Comparison of ENCODE assay signal across 4 worm cellular contexts in the genomic region with DNA sequence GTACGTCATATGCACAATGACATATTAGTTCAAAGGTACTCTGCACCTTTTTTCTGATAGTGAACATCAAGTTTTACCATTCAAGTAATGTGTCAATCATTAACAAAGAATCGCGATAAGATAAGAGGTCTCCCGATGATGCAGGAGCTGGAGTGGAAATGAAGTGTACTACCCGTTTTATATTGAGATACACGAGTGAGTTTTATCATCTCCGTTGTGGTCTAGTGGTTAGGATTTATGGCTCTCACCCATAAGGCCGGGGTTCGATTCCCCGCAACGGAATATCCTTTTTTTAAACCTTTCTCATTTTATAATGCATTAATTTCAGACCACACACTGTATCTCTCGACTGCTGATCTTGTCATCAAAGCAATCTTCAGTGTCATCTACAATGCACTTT.
TF ChIP-seq lines count a peak whose summit lies in the region.

No protein-coding gene starts in this region.

TF ChIP-seq in whole organism, L2 larva, 48 proteins besides CTCF, POLR2A, EP300 and RAD21 (continues in another document):
- TF ChIP-seq mab-5 (tag; optimal IDR thresholded peaks at IDR 0.05; lab: Kevin White, UChicago) (no peak), egl-27 (tag; optimal IDR thresholded peaks at IDR 0.05; lab: Kevin White, UChicago) (peak; percentile 26), zag-1 (tag; optimal IDR thresholded peaks at IDR 0.05; lab: Kevin White, UChicago) (no peak), lin-13 (GFP tag; optimal IDR thresholded peaks at IDR 0.05; lab: Kevin White, UChicago) (peak; percentile 17), unc-62 (GFP tag; optimal IDR thresholded peaks at IDR 0.05; lab: Kevin White, UChicago) (no peak), dmd-4 (tag; optimal IDR thresholded peaks at IDR 0.05; lab: Kevin White, UChicago) (no peak), ZK546.5 (tag; optimal IDR thresholded peaks at IDR 0.05; lab: Kevin White, UChicago) (no peak), skn-1 (tag; optimal IDR thresholded peaks at IDR 0.05; lab: Kevin White, UChicago) (no peak), ztf-1 (GFP tag; conservative IDR thresholded peaks at IDR 0.05; lab: Robert Waterston, UW) (no peak), R02D3.7 (tag; optimal IDR thresholded peaks at IDR 0.05; lab: Kevin White, UChicago) (no peak), unc-39 (tag; optimal IDR thresholded peaks at IDR 0.05; lab: Kevin White, UChicago) (no peak), ama-1 (optimal IDR thresholded peaks at IDR 0.05; lab: Kevin White, UChicago) (no peak), crh-2 (tag; optimal IDR thresholded peaks at IDR 0.05; lab: Kevin White, UChicago) (peak; percentile 77), nhr-21 (tag; optimal IDR thresholded peaks at IDR 0.05; lab: Kevin White, UChicago) (peak; percentile 57), alr-1 (tag; optimal IDR thresholded peaks at IDR 0.05; lab: Kevin White, UChicago) (no peak), nhr-6 (tag; optimal IDR thresholded peaks at IDR 0.05; lab: Kevin White, UChicago) (peak; percentile 25), ceh-16 (tag; optimal IDR thresholded peaks at IDR 0.05; lab: Kevin White, UChicago) (no peak), sem-4 (tag; optimal IDR thresholded peaks at IDR 0.05; lab: Kevin White, UChicago) (no peak), lsy-2 (tag; optimal IDR thresholded peaks at IDR 0.05; lab: Kevin White, UChicago) (peak in 1 of 2 experiments; percentile 51), sma-9 (GFP tag; optimal IDR thresholded peaks at IDR 0.05; lab: Kevin White, UChicago) (peak; percentile 86), sma-9 (tag; optimal IDR thresholded peaks at IDR 0.05; lab: Kevin White, UChicago) (no peak), Y55F3AM.14 (GFP tag; optimal IDR thresholded peaks at IDR 0.05; lab: Kevin White, UChicago) (peak; percentile 18)

TF ChIP-seq in whole organism, L4 larva, 104 proteins besides CTCF, POLR2A, EP300 and RAD21 (continues in another document):
- TF ChIP-seq lir-3 (tag; optimal IDR thresholded peaks at IDR 0.05; lab: Kevin White, UChicago): peak; percentile 40
- peak; percentile 61 for TF ChIP-seq hmg-1.1 (GFP tag; IDR thresholded peaks at IDR 0.05; lab: Robert Waterston, UW)
- TF ChIP-seq lim-7 (GFP tag; IDR thresholded peaks at IDR 0.05; lab: Robert Waterston, UW): peak; percentile 65
- peak in 1 of 2 experiments; percentile 67; a peak in 1 of 4 replicates for TF ChIP-seq madf-5 (GFP tag; IDR thresholded peaks at IDR 0.05; lab: Robert Waterston, UW)
- peak; percentile 80 for TF ChIP-seq snpc-1.2 (GFP tag; IDR thresholded peaks at IDR 0.05; lab: Robert Waterston, UW)
- peak; percentile 71 for TF ChIP-seq lin-38 (GFP tag; IDR thresholded peaks at IDR 0.05; lab: Robert Waterston, UW)
- peak; percentile 71; the same call in 1 of the 2 replicates for TF ChIP-seq zfp-3 (GFP tag; conservative IDR thresholded peaks at IDR 0.05; lab: Robert Waterston, UW)
- TF ChIP-seq nhr-76 (tag; optimal IDR thresholded peaks at IDR 0.05; lab: Kevin White, UChicago): no peak
- peak; percentile 77 for TF ChIP-seq ztf-7 (tag; optimal IDR thresholded peaks at IDR 0.05; lab: Kevin White, UChicago)
- TF ChIP-seq saeg-2 (GFP tag; IDR thresholded peaks at IDR 0.05; lab: Robert Waterston, UW): peak; percentile 53; the same call in 1 of the 2 replicates
- peak; percentile 81 for TF ChIP-seq mes-2 (tag; optimal IDR thresholded peaks at IDR 0.05; lab: Kevin White, UChicago; ENCODE audit: poor library complexity, severe bottlenecking)
- 0 out of 2 replicates have a peak, but pooled peaks have one; percentile 6 for TF ChIP-seq mxl-2 (GFP tag; conservative IDR thresholded peaks at IDR 0.05; lab: Robert Waterston, UW)
- peak; percentile 20 for TF ChIP-seq duxl-1 (tag; optimal IDR thresholded peaks at IDR 0.05; lab: Kevin White, UChicago; ENCODE audit: poor library complexity)
- peak; percentile 15 to 94 for TF ChIP-seq daf-16 (GFP tag; optimal IDR thresholded peaks at IDR 0.05; lab: Kevin White, UChicago)
- peak; percentile 59 for TF ChIP-seq daf-16 (tag; optimal IDR thresholded peaks at IDR 0.05; lab: Kevin White, UChicago)
- TF ChIP-seq daf-19 (GFP tag; conservative IDR thresholded peaks at IDR 0.05; lab: Robert Waterston, UW): no peak
- TF ChIP-seq hif-1 (tag; optimal IDR thresholded peaks at IDR 0.05; lab: Kevin White, UChicago): peak in 1 of 2 experiments; percentile 29
- peak; percentile 73; the same call in 1 of the 2 replicates for TF ChIP-seq php-3 (GFP tag; IDR thresholded peaks at IDR 0.05; lab: Robert Waterston, UW)
- peak; percentile 57 for TF ChIP-seq hlh-30 (tag; optimal IDR thresholded peaks at IDR 0.05; lab: Kevin White, UChicago; ENCODE audit: insufficient read depth)
- TF ChIP-seq Y48G9A.11 (GFP tag; IDR thresholded peaks at IDR 0.05; lab: Robert Waterston, UW): 0 out of 2 replicates have a peak, but pooled peaks have one; percentile 52

TF ChIP-seq in whole organism, late embryonic, 69 proteins besides CTCF, POLR2A, EP300 and RAD21:
- TF ChIP-seq elt-2 (tag; optimal IDR thresholded peaks at IDR 0.05; lab: Kevin White, UChicago) (peak; percentile 88), unc-55 (GFP tag; optimal IDR thresholded peaks at IDR 0.05; lab: Kevin White, UChicago) (peak; percentile 5), nhr-232 (tag; optimal IDR thresholded peaks at IDR 0.05; lab: Kevin White, UChicago) (peak; percentile 15), fkh-6 (tag; optimal IDR thresholded peaks at IDR 0.05; lab: Kevin White, UChicago) (no peak), dve-1 (tag; optimal IDR thresholded peaks at IDR 0.05; lab: Kevin White, UChicago) (peak; percentile 55), pqm-1 (tag; optimal IDR thresholded peaks at IDR 0.05; lab: Kevin White, UChicago) (peak; percentile 49), madf-2 (tag; optimal IDR thresholded peaks at IDR 0.05; lab: Kevin White, UChicago) (no peak), che-1 (tag; optimal IDR thresholded peaks at IDR 0.05; lab: Kevin White, UChicago) (peak; percentile 17), K09A11.1 (tag; optimal IDR thresholded peaks at IDR 0.05; lab: Kevin White, UChicago; ENCODE audit: insufficient read depth) (peak; percentile 12), sdc-2 (tag; optimal IDR thresholded peaks at IDR 0.05; lab: Kevin White, UChicago) (peak; percentile 46), ceh-30 (tag; optimal IDR thresholded peaks at IDR 0.05; lab: Kevin White, UChicago) (no peak), hlh-15 (tag; optimal IDR thresholded peaks at IDR 0.05; lab: Kevin White, UChicago) (no peak), sox-4 (tag; optimal IDR thresholded peaks at IDR 0.05; lab: Kevin White, UChicago) (no peak), ceh-2 (tag; optimal IDR thresholded peaks at IDR 0.05; lab: Kevin White, UChicago) (no peak), pat-9 (tag; optimal IDR thresholded peaks at IDR 0.05; lab: Kevin White, UChicago) (peak; percentile 17)

TF ChIP-seq in whole organism, mixed stage, embryonic, 35 proteins besides CTCF, POLR2A, EP300 and RAD21:
- TF ChIP-seq ceh-43 (GFP tag; optimal IDR thresholded peaks at IDR 0.05; lab: Kevin White, UChicago) (no peak), ham-2 (GFP tag; optimal IDR thresholded peaks at IDR 0.05; lab: Kevin White, UChicago) (peak; percentile 35), elt-3 (tag; optimal IDR thresholded peaks at IDR 0.05; lab: Kevin White, UChicago) (no peak), lsy-2 (tag; optimal IDR thresholded peaks at IDR 0.05; lab: Kevin White, UChicago) (no peak), sptf-1 (tag; optimal IDR thresholded peaks at IDR 0.05; lab: Kevin White, UChicago) (peak; percentile 67), nhr-28 (tag; optimal IDR thresholded peaks at IDR 0.05; lab: Kevin White, UChicago) (no peak), nhr-237 (tag; optimal IDR thresholded peaks at IDR 0.05; lab: Kevin White, UChicago) (no peak), cnd-1 (tag; optimal IDR thresholded peaks at IDR 0.05; lab: Kevin White, UChicago) (peak; percentile 14), nhr-76 (tag; optimal IDR thresholded peaks at IDR 0.05; lab: Kevin White, UChicago) (no peak), mep-1 (tag; optimal IDR thresholded peaks at IDR 0.05; lab: Kevin White, UChicago) (no peak), unc-120 (tag; optimal IDR thresholded peaks at IDR 0.05; lab: Kevin White, UChicago; ENCODE audit: poor library complexity, severe bottlenecking) (peak; percentile 77), drap-1 (GFP tag; optimal IDR thresholded peaks at IDR 0.05; lab: Kevin White, UChicago) (peak; percentile 42)
